Worm (Caenorhabditis elegans): ENCODE results near the gene col-165.

DNA sequence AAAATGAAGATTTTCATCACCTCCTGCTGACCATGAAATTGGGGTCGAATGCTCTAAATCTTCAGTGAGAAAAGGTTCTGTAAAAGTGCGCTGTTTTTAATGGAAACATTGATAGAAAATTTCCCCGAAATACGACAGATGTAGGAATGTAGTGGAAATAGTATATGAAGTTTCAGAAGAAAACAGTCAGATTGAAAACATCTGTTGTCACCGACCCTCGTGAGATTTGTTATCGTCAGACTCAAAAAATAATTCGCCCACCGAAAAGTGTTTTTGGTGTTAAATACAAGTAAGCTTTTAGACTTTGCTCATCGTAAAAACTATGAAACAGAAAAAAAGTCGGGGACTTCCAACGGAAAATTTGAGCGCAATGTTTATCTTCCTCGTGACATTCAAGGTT lies 11.5 kb downstream of the col-165 start, which contains the start of gene F14H12.8:
- TF ChIP-seq hnd-1 (tag; optimal IDR thresholded peaks at IDR 0.05) = no peak
- TF ChIP-seq ama-1 (optimal IDR thresholded peaks at IDR 0.05) = no peak
- TF ChIP-seq tbx-11 (GFP tag; IDR thresholded peaks at IDR 0.05) = no peak
- TF ChIP-seq hmg-4 (GFP tag; optimal IDR thresholded peaks at IDR 0.05) = no peak
- TF ChIP-seq tbx-37 (GFP tag; conservative IDR thresholded peaks at IDR 0.05) = no peak
- TF ChIP-seq ceh-13 (GFP tag; optimal IDR thresholded peaks at IDR 0.05) = no peak
- no peak for TF ChIP-seq hmbx-1 (tag; optimal IDR thresholded peaks at IDR 0.05)
- no peak for TF ChIP-seq tra-4 (tag; optimal IDR thresholded peaks at IDR 0.05)
- no peak for TF ChIP-seq flt-1 (GFP tag; IDR thresholded peaks at IDR 0.05)
- TF ChIP-seq sea-1 (GFP tag; conservative IDR thresholded peaks at IDR 0.05) = no peak
- TF ChIP-seq F13C5.2 (tag; optimal IDR thresholded peaks at IDR 0.05) = no peak
- no peak for TF ChIP-seq pes-1 (GFP tag; IDR thresholded peaks at IDR 0.05)
